Fruit fly (Drosophila melanogaster) Kc167 (cell line): Measurements from ENCODE around the gene B-H2.

ENCODE experiments used
- psq ChIP-seq: fragments of >200 bp; optimal IDR thresholded peaks from 2 replicates; lab custom pipeline; 2017; ENCODE audit warnings: missing external identifiers
- ttk ChIP-seq: sonication (Bioruptor generic); optimal IDR thresholded peaks from 2 replicates; lab custom pipeline; 2017; ENCODE audit warnings: missing external identifiers

- TF ChIP-seq ttk (lab: Kevin White, UChicago) (no peak), psq (lab: Kevin White, UChicago) (no peak)
Measured at dm6 chrX:17301705-17302104, 12.7 kb upstream of the B-H2 start, which contains the start of gene Fim.
